Worm (Caenorhabditis elegans): ENCODE data around the gene srd-7.

DNA sequence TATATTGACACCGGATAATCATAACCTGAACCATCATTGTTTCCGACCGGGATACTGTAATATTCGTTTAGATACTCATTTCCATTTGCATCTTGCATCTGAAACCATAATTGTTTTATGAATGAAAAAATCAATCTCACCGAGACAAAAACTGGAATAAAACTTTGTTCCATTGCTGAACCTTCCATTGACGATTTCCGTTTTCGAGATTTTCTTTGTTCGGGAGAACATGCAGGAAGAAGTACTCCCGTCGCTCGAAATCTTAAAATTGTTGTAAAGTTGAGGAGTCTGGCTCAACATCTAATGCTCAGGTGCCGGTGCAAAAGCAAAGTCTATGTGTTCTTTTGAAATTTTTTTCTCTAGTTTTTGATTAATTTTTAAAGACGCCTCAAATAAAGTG is 39.4 kb upstream of the srd-7 start:
- TF ChIP-seq unc-39 (tag; optimal IDR thresholded peaks at IDR 0.05) (no peak), nhr-11 (tag; optimal IDR thresholded peaks at IDR 0.05) (no peak)

Measured in whole organism, L2 larva.